Worm (Caenorhabditis elegans) whole organism, young adult: Measurements from ENCODE around the gene dcaf-13.
A peak's percentile ranks its signal among the peaks of the same experiment; 100 is the strongest.

Experiments used
- B0019.2 ChIP-seq: fragments of 200-800 bp; sonication (Bioruptor generic); conservative IDR thresholded peaks from 2 replicates; pipeline ENCODE4 v1.3.6; 2022; ENCODE audit warnings: missing genetic modification reagents, missing genetic modification characterization, missing compliant biosample characterization
- B0261.1 ChIP-seq: sonication (generic microtip); optimal IDR thresholded peaks from 2 replicates; lab custom pipeline; 2016; ENCODE audit warnings: mild to moderate bottlenecking, missing genetic modification characterization, moderate library complexity, missing compliant biosample characterization
- B0336.3 ChIP-seq: fragments of 200-800 bp; sonication (Bioruptor generic); IDR thresholded peaks from 2 replicates; pipeline ENCODE4 v1.3.6; 2022; ENCODE audit warnings: missing genetic modification characterization, missing compliant biosample characterization
- C06A6.2 ChIP-seq: fragments of 200-800 bp; sonication (Bioruptor generic); conservative IDR thresholded peaks from 2 replicates; pipeline ENCODE4 v1.3.6; 2022; ENCODE audit warnings: missing genetic modification characterization, missing compliant biosample characterization
- D2030.7 ChIP-seq: fragments of 200-800 bp; sonication (Bioruptor generic); IDR thresholded peaks from 2 replicates; pipeline ENCODE4 v1.3.6; 2022; ENCODE audit warnings: missing genetic modification reagents, missing genetic modification characterization, missing compliant biosample characterization
- F22D6.2 ChIP-seq: sonication (generic microtip); optimal IDR thresholded peaks from 2 replicates; lab custom pipeline; 2016; ENCODE audit warnings: mild to moderate bottlenecking, missing genetic modification characterization, missing compliant biosample characterization
- F33H1.4 ChIP-seq: fragments of 200-800 bp; sonication (Bioruptor generic); IDR thresholded peaks from 2 replicates; pipeline ENCODE4 v1.3.6; 2022; ENCODE audit warnings: missing genetic modification reagents, missing genetic modification characterization, missing compliant biosample characterization
- F37B4.10 ChIP-seq: fragments of 200-800 bp; sonication (Bioruptor generic); IDR thresholded peaks from 2 replicates; pipeline ENCODE4 v1.3.6; 2022; ENCODE audit warnings: missing genetic modification characterization, missing compliant biosample characterization
- F57A8.1 ChIP-seq: fragments of 200-800 bp; sonication (Bioruptor generic); optimal IDR thresholded peaks from 2 replicates; lab custom pipeline; 2018; ENCODE audit warnings: mild to moderate bottlenecking, missing genetic modification characterization, moderate library complexity, missing compliant biosample characterization
- F57C9.4 ChIP-seq: sonication (generic microtip); optimal IDR thresholded peaks from 2 replicates; lab custom pipeline; 2017; ENCODE audit warnings: mild to moderate bottlenecking, missing genetic modification characterization, missing compliant biosample characterization
- Y67H2A.10 ChIP-seq: fragments of 200-800 bp; sonication (Bioruptor generic); conservative IDR thresholded peaks from 2 replicates; pipeline ENCODE4 v1.3.6; 2022; ENCODE audit warnings: missing genetic modification reagents, missing genetic modification characterization, missing compliant biosample characterization
- ZK185.1 ChIP-seq: sonication (generic microtip); optimal IDR thresholded peaks from 2 replicates; lab custom pipeline; 2016; ENCODE audit warnings: mild to moderate bottlenecking, missing genetic modification characterization, missing compliant biosample characterization; ENCODE audit not compliant: poor library complexity, severe bottlenecking
- atf-7 ChIP-seq: sonication (generic microtip); optimal IDR thresholded peaks from 2 replicates; lab custom pipeline; 2017; ENCODE audit warnings: mild to moderate bottlenecking, missing genetic modification characterization, missing compliant biosample characterization
- athp-1 ChIP-seq: sonication (generic microtip); optimal IDR thresholded peaks from 2 replicates; lab custom pipeline; 2017; ENCODE audit warnings: mild to moderate bottlenecking, missing genetic modification characterization, missing compliant biosample characterization
- attf-3 ChIP-seq: fragments of 200-800 bp; sonication (Bioruptor generic); conservative IDR thresholded peaks from 2 replicates; pipeline ENCODE4 v1.3.6; 2022; ENCODE audit warnings: missing genetic modification reagents, missing genetic modification characterization, missing compliant biosample characterization
- attf-6 ChIP-seq: fragments of 200-800 bp; sonication (Bioruptor generic); IDR thresholded peaks from 2 replicates; pipeline ENCODE4 v1.3.6; 2022; ENCODE audit warnings: missing genetic modification reagents, missing genetic modification characterization, missing compliant biosample characterization
- bed-1 ChIP-seq: fragments of 200-800 bp; sonication (Bioruptor generic); IDR thresholded peaks from 2 replicates; pipeline ENCODE4 v1.3.6; 2022; ENCODE audit warnings: missing genetic modification reagents, missing genetic modification characterization, missing compliant biosample characterization
- bed-2 ChIP-seq: fragments of 200-800 bp; sonication (Bioruptor generic); IDR thresholded peaks from 2 replicates; pipeline ENCODE4 v1.3.6; 2022; ENCODE audit warnings: missing genetic modification reagents, missing genetic modification characterization, missing compliant biosample characterization
- ceh-100 ChIP-seq: fragments of 200-800 bp; sonication (Bioruptor generic); IDR thresholded peaks from 2 replicates; pipeline ENCODE4 v1.3.6; 2022; ENCODE audit warnings: missing genetic modification reagents, missing genetic modification characterization, missing compliant biosample characterization
- ceh-91 ChIP-seq: fragments of 200-800 bp; sonication (Bioruptor generic); IDR thresholded peaks from 2 replicates; pipeline ENCODE4 v1.3.6; 2022; ENCODE audit warnings: missing genetic modification reagents, missing genetic modification characterization, missing compliant biosample characterization
- chd-7 ChIP-seq: sonication (generic microtip); optimal IDR thresholded peaks from 2 replicates; lab custom pipeline; 2016; ENCODE audit warnings: mild to moderate bottlenecking, missing genetic modification characterization, moderate library complexity, missing compliant biosample characterization
- egl-18 ChIP-seq: fragments of 200-800 bp; sonication (Bioruptor generic); IDR thresholded peaks from 2 replicates; pipeline ENCODE4 v1.3.6; 2022; ENCODE audit warnings: missing genetic modification reagents, missing genetic modification characterization, missing compliant biosample characterization
- ekl-4 ChIP-seq: fragments of 200-800 bp; sonication (Bioruptor generic); IDR thresholded peaks from 2 replicates; pipeline ENCODE4 v1.3.6; 2022; ENCODE audit warnings: missing genetic modification reagents, missing genetic modification characterization, missing compliant biosample characterization
- fkh-3 ChIP-seq: sonication (generic microtip); optimal IDR thresholded peaks from 2 replicates; lab custom pipeline; 2016; ENCODE audit warnings: mild to moderate bottlenecking, missing genetic modification characterization, missing compliant biosample characterization
- him-1 ChIP-seq: sonication (generic microtip); optimal IDR thresholded peaks from 2 replicates; lab custom pipeline; 2016; ENCODE audit warnings: missing genotype, missing genetic modification reagents, missing genetic modification characterization, missing compliant biosample characterization
- hmg-1.2 ChIP-seq: fragments of 200-800 bp; sonication (Bioruptor generic); IDR thresholded peaks from 2 replicates; pipeline ENCODE4 v1.3.6; 2022; ENCODE audit warnings: missing genetic modification reagents, missing genetic modification characterization, missing compliant biosample characterization
- hsf-1 ChIP-seq: fragments of 200-800 bp; sonication (Bioruptor generic); IDR thresholded peaks from 2 replicates; pipeline ENCODE4 v1.3.6; 2022; ENCODE audit warnings: missing genetic modification reagents, missing genetic modification characterization, missing compliant biosample characterization
- let-526 ChIP-seq: fragments of 200-800 bp; sonication (Bioruptor generic); IDR thresholded peaks from 2 replicates; pipeline ENCODE4 v1.3.6; 2022; ENCODE audit warnings: missing genetic modification reagents, missing genetic modification characterization, missing compliant biosample characterization
- lin-26 ChIP-seq: fragments of 200-800 bp; sonication (Bioruptor generic); IDR thresholded peaks from 2 replicates; pipeline ENCODE4 v1.3.6; 2022; ENCODE audit warnings: missing genetic modification reagents, missing genetic modification characterization, missing compliant biosample characterization
- lin-35 ChIP-seq, 3 experiments: fragments of 150-350 bp in 2 of 3; sonication (generic microtip) in 1 of 3; optimal IDR thresholded peaks; 2 replicates each; lab custom pipeline; 2014 to 2018; ENCODE audit warnings: missing biosample characterization in 3 of 3, missing genetic modification characterization in 3 of 3, missing genetic modification reagents in 3 of 3
- lin-40 ChIP-seq: sonication (generic microtip); optimal IDR thresholded peaks from 2 replicates; lab custom pipeline; 2016; ENCODE audit warnings: missing genetic modification characterization, mild to moderate bottlenecking, missing compliant biosample characterization, missing genotype, missing genetic modification reagents
- madf-3 ChIP-seq: fragments of 200-800 bp; sonication (Bioruptor generic); IDR thresholded peaks from 2 replicates; pipeline ENCODE4 v1.3.6; 2022; ENCODE audit warnings: missing genetic modification reagents, missing genetic modification characterization, missing compliant biosample characterization
- mcd-1 ChIP-seq: fragments of 200-800 bp; sonication (Bioruptor generic); IDR thresholded peaks from 2 replicates; pipeline ENCODE4 v1.3.6; 2022; ENCODE audit warnings: missing genetic modification reagents, missing genetic modification characterization, missing compliant biosample characterization
- mel-28 ChIP-seq: sonication (generic microtip); optimal IDR thresholded peaks from 2 replicates; lab custom pipeline; 2016; ENCODE audit warnings: borderline replicate concordance, mild to moderate bottlenecking, missing genetic modification characterization, missing compliant biosample characterization
- nfya-2 ChIP-seq: fragments of 200-800 bp; sonication (Bioruptor generic); IDR thresholded peaks from 2 replicates; pipeline ENCODE4 v1.3.6; 2022; ENCODE audit warnings: missing genetic modification reagents, missing genetic modification characterization, missing compliant biosample characterization
- nfyb-1 ChIP-seq: fragments of 200-800 bp; sonication (Bioruptor generic); IDR thresholded peaks from 2 replicates; pipeline ENCODE4 v1.3.6; 2022; ENCODE audit warnings: missing genetic modification reagents, missing genetic modification characterization, missing compliant biosample characterization
- nhr-179 ChIP-seq: sonication (generic microtip); optimal IDR thresholded peaks from 2 replicates; lab custom pipeline; 2016; ENCODE audit warnings: mild to moderate bottlenecking, missing genetic modification characterization, missing compliant biosample characterization
- nhr-80 ChIP-seq: sonication (generic microtip); optimal IDR thresholded peaks from 2 replicates; lab custom pipeline; 2016; ENCODE audit warnings: missing genetic modification characterization, missing compliant biosample characterization
- nhr-90 ChIP-seq: sonication (generic microtip); optimal IDR thresholded peaks from 2 replicates; lab custom pipeline; 2016; ENCODE audit warnings: missing genotype, mild to moderate bottlenecking, missing genetic modification characterization, missing compliant biosample characterization
- pha-4 ChIP-seq: fragments of 150-350 bp; sonication (generic microtip); optimal IDR thresholded peaks from 2 replicates; lab custom pipeline; 2014; ENCODE audit warnings: missing biosample characterization, missing genetic modification reagents, missing genetic modification characterization
- rcor-1 ChIP-seq: fragments of 200-800 bp; sonication (Bioruptor generic); IDR thresholded peaks from 2 replicates; pipeline ENCODE4 v1.3.6; 2022; ENCODE audit warnings: missing genetic modification reagents, missing genetic modification characterization, missing compliant biosample characterization
- snpc-3.4 ChIP-seq: sonication (generic microtip); optimal IDR thresholded peaks from 2 replicates; lab custom pipeline; 2017; ENCODE audit warnings: missing genetic modification characterization, mild to moderate bottlenecking, missing compliant biosample characterization, antibody characterized with exemption, moderate library complexity, missing genotype, missing genetic modification reagents
- somi-1 ChIP-seq: fragments of 200-800 bp; sonication (Bioruptor generic); optimal IDR thresholded peaks from 2 replicates; lab custom pipeline; 2018; ENCODE audit warnings: mild to moderate bottlenecking, missing genetic modification characterization, missing compliant biosample characterization
- sptf-2 ChIP-seq: fragments of 200-800 bp; sonication (Bioruptor generic); optimal IDR thresholded peaks from 2 replicates; lab custom pipeline; 2018; ENCODE audit warnings: mild to moderate bottlenecking, missing genetic modification characterization, missing compliant biosample characterization
- ztf-18 ChIP-seq: sonication (generic microtip); optimal IDR thresholded peaks from 2 replicates; lab custom pipeline; 2016; ENCODE audit warnings: missing genotype, mild to moderate bottlenecking, missing genetic modification characterization, missing compliant biosample characterization
- ztf-22 ChIP-seq: fragments of 200-800 bp; sonication (Bioruptor generic); optimal IDR thresholded peaks from 2 replicates; lab custom pipeline; 2018; ENCODE audit warnings: mild to moderate bottlenecking, missing genetic modification characterization, moderate library complexity, missing compliant biosample characterization
- ztf-26 ChIP-seq: sonication (generic microtip); optimal IDR thresholded peaks from 2 replicates; lab custom pipeline; 2017; ENCODE audit warnings: missing genetic modification characterization, missing compliant biosample characterization

The dcaf-13 gene

DNA sequence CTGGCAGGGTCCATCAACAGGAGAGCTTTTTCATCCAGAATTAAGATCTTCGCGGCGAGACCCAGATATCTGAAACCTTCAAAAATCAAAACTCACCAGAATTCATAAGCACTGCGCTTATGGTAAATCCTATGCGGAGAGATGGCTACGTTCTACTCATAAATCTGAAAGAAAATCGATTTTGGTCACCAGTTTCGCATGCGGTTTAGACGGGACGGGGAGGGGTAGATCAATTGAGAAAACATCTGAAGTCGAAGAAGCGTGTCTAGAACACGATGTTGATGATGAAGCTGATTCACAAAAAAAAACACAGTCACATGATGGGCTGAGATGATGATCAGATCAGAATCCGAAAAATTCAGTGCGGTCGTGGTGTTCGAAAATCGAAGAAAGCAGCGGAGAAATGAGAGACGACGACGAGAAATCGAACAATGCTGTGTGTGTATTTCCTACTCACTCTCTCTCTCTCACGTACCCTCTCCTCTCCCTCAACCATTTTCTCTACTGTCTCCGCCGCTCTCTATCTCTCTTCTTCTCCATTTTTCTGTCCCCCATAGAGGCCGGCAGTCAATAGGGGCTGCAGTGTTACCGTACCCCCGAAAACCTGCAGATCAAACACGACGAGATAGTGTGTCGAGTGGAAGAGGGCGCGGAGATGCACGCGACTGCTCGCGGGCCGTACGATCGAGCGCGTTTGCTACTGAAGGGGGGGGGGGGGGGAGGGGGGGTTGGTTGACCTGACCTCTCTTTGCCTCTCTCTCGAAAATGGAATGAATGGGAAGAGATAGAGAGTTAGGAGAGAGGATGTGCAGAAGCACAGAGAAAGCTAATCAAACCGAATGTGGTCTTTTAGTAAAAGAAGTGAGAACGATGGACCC is 48.2 kb downstream of the dcaf-13 start, which contains the start of gene ntl-2 (continued):
- TF ChIP-seq lin-35 (GFP tag; optimal IDR thresholded peaks at IDR 0.05; lab: Kevin White, UChicago) (peak in 1 of 3 experiments; percentile 80), F33H1.4 (GFP tag; lab: Robert Waterston, UW) (peak; percentile 46), egl-18 (GFP tag; lab: Robert Waterston, UW) (peak; percentile 82; the same call in 1 of the 2 replicates), ztf-18 (peak; percentile 2), ceh-91 (0 out of 2 replicates have a peak, but pooled peaks have one; percentile 13), attf-3 (no peak), F57A8.1 (GFP tag; lab: Kevin White, UChicago) (peak; percentile 82), somi-1 (GFP tag; lab: Kevin White, UChicago) (peak; percentile 93), chd-7 (tag; lab: Kevin White, UChicago) (peak; percentile 97), D2030.7 (0 out of 2 replicates have a peak, but pooled peaks have one; percentile 10), fkh-3 (tag; lab: Kevin White, UChicago) (peak; percentile 6), B0336.3 (GFP tag; lab: Robert Waterston, UW) (peak; percentile 99), B0261.1 (tag; lab: Kevin White, UChicago) (peak; percentile 33), madf-3 (GFP tag; lab: Robert Waterston, UW) (no peak), rcor-1 (peak; percentile 88), mel-28 (tag; lab: Kevin White, UChicago) (peak; percentile 59), ZK185.1 (tag; lab: Kevin White, UChicago) (peak; percentile 87), pha-4 (peak; percentile 15), C06A6.2 (GFP tag; lab: Robert Waterston, UW) (peak; percentile 81), lin-26 (GFP tag; lab: Robert Waterston, UW) (peak; percentile 48; the same call in 1 of the 2 replicates), bed-2 (0 out of 2 replicates have a peak, but pooled peaks have one; percentile 35), F37B4.10 (no peak), ekl-4 (peak; percentile 94), snpc-3.4 (peak; percentile 16), nhr-80 (tag; lab: Kevin White, UChicago) (peak; percentile 94), nfya-2 (0 out of 2 replicates have a peak, but pooled peaks have one; percentile 38), atf-7 (peak; percentile 94), sptf-2 (GFP tag; lab: Kevin White, UChicago) (peak; percentile 59), him-1 (tag; lab: Kevin White, UChicago) (no peak), let-526 (GFP tag; lab: Robert Waterston, UW) (peak; percentile 89), hsf-1 (GFP tag; lab: Robert Waterston, UW) (peak; percentile 63; the same call in 1 of the 2 replicates), lin-40 (tag; lab: Kevin White, UChicago) (peak; percentile 88), mcd-1 (GFP tag; lab: Robert Waterston, UW) (peak; percentile 97), ztf-26 (tag; lab: Kevin White, UChicago) (peak; percentile 95), F57C9.4 (tag; lab: Kevin White, UChicago) (peak; percentile 56), nfyb-1 (GFP tag; lab: Robert Waterston, UW) (peak; percentile 97), ztf-22 (peak; percentile 73), hmg-1.2 (peak; percentile 91), nhr-179 (no peak), athp-1 (tag; lab: Kevin White, UChicago) (peak; percentile 95), attf-6 (no peak), nhr-90 (tag; lab: Kevin White, UChicago) (no peak), bed-1 (GFP tag; lab: Robert Waterston, UW) (no peak), ceh-100 (peak; percentile 81), F22D6.2 (tag; lab: Kevin White, UChicago) (peak; percentile 43), Y67H2A.10 (peak; percentile 74), B0019.2 (GFP tag; lab: Robert Waterston, UW) (no peak)
